Fruit fly (Drosophila melanogaster) whole organism, pupa: ENCODE results near the gene CG7840.

Experiments
- CG10348 ChIP-seq: fragments of 200-800 bp; sonication (Bioruptor generic); IDR thresholded peaks from 2 replicates; pipeline ENCODE4 v1.3.6; 2022; ENCODE audit warnings: missing biosample characterization, missing genetic modification characterization
- CG12605 ChIP-seq: fragments of 200-800 bp; sonication (Bioruptor generic); IDR thresholded peaks from 2 replicates; pipeline ENCODE4 v1.3.6; 2022; ENCODE audit warnings: missing biosample characterization, missing genetic modification characterization
- CG13204 ChIP-seq: fragments of 200-800 bp; sonication (Bioruptor generic); optimal IDR thresholded peaks from 2 replicates; lab custom pipeline; 2018; ENCODE audit warnings: missing biosample characterization, mild to moderate bottlenecking, missing genetic modification characterization, moderate library complexity
- CG14655 ChIP-seq: fragments of 200-800 bp; sonication (Bioruptor generic); optimal IDR thresholded peaks from 3 replicates; lab custom pipeline; 2017; ENCODE audit warnings: mild to moderate bottlenecking, missing biosample characterization, missing genetic modification reagents, missing genetic modification characterization
- CG15710 ChIP-seq: fragments of 200-800 bp; sonication (Bioruptor generic); optimal IDR thresholded peaks from 2 replicates; lab custom pipeline; 2018; ENCODE audit warnings: missing biosample characterization, mild to moderate bottlenecking, missing genetic modification characterization, moderate library complexity
- CG17806 ChIP-seq: fragments of 200-800 bp; sonication (Bioruptor generic); optimal IDR thresholded peaks from 2 replicates; lab custom pipeline; 2018; ENCODE audit warnings: missing biosample characterization, mild to moderate bottlenecking, missing genetic modification characterization, moderate library complexity
- CG32121 ChIP-seq: fragments of 200-800 bp; sonication (Bioruptor generic); IDR thresholded peaks from 2 replicates; pipeline ENCODE4 v1.3.6; 2022; ENCODE audit warnings: missing biosample characterization, missing genetic modification characterization
- CG34367 ChIP-seq: fragments of 200-800 bp; sonication (Bioruptor generic); optimal IDR thresholded peaks from 2 replicates; lab custom pipeline; 2018; ENCODE audit warnings: missing biosample characterization, mild to moderate bottlenecking, missing genetic modification characterization
- CG4496 ChIP-seq: fragments of 200-800 bp; sonication (Bioruptor generic); IDR thresholded peaks from 3 replicates; pipeline ENCODE4 v1.3.6; 2022; ENCODE audit warnings: missing biosample characterization, missing genetic modification characterization
- CG8159 ChIP-seq: fragments of 200-800 bp; sonication (Bioruptor generic); optimal IDR thresholded peaks from 3 replicates; lab custom pipeline; 2018; ENCODE audit warnings: missing biosample characterization, mild to moderate bottlenecking, missing genetic modification characterization, moderate library complexity
- CG8301 ChIP-seq: fragments of 200-800 bp; sonication (Bioruptor generic); optimal IDR thresholded peaks from 2 replicates; lab custom pipeline; 2018; ENCODE audit warnings: missing biosample characterization, mild to moderate bottlenecking, missing genetic modification characterization
- CG9948 ChIP-seq: fragments of 200-800 bp; sonication (Bioruptor generic); optimal IDR thresholded peaks from 2 replicates; lab custom pipeline; 2018; ENCODE audit warnings: missing biosample characterization, mild to moderate bottlenecking, missing genetic modification characterization, moderate library complexity
- D1 ChIP-seq: fragments of 200-800 bp; sonication (Bioruptor generic); optimal IDR thresholded peaks from 2 replicates; lab custom pipeline; 2018; ENCODE audit warnings: missing biosample characterization, mild to moderate bottlenecking, missing genetic modification characterization, moderate library complexity
- EcR ChIP-seq: fragments of 200-800 bp; sonication (Bioruptor generic); optimal IDR thresholded peaks from 3 replicates; lab custom pipeline; 2019; ENCODE audit warnings: missing biosample characterization, missing genetic modification characterization, mild to moderate bottlenecking, moderate library complexity, missing genetic modification reagents
- Ets98B ChIP-seq: fragments of 200-800 bp; sonication (Bioruptor generic); IDR thresholded peaks from 2 replicates; pipeline ENCODE4 v1.3.6; 2022; ENCODE audit warnings: missing biosample characterization, missing genetic modification characterization
- Pif1A ChIP-seq: fragments of 200-800 bp; sonication (Bioruptor generic); optimal IDR thresholded peaks from 3 replicates; lab custom pipeline; 2016; ENCODE audit warnings: missing biosample characterization, missing genetic modification characterization
- Pif1B ChIP-seq: fragments of 200-800 bp; sonication (Bioruptor generic); optimal IDR thresholded peaks from 3 replicates; lab custom pipeline; 2016; ENCODE audit warnings: missing biosample characterization, missing genetic modification characterization
- Snoo ChIP-seq: fragments of 200-800 bp; sonication (Bioruptor generic); optimal IDR thresholded peaks from 3 replicates; lab custom pipeline; 2017; ENCODE audit warnings: missing biosample characterization, mild to moderate bottlenecking, missing genetic modification characterization, inconsistent platforms
- fd96Ca ChIP-seq: fragments of 200-800 bp; sonication (Bioruptor generic); IDR thresholded peaks from 3 replicates; pipeline ENCODE4 v1.3.6; 2022; ENCODE audit warnings: missing biosample characterization, missing genetic modification characterization
- gl ChIP-seq: fragments of 200-800 bp; sonication (Bioruptor generic); optimal IDR thresholded peaks from 2 replicates; lab custom pipeline; 2018; ENCODE audit warnings: missing biosample characterization, mild to moderate bottlenecking, missing genetic modification characterization
- rn ChIP-seq: fragments of 200-800 bp; sonication (Bioruptor generic); IDR thresholded peaks from 2 replicates; pipeline ENCODE4 v1.3.6; 2022; ENCODE audit warnings: missing biosample characterization, missing genetic modification characterization

The CG7840 gene

DNA sequence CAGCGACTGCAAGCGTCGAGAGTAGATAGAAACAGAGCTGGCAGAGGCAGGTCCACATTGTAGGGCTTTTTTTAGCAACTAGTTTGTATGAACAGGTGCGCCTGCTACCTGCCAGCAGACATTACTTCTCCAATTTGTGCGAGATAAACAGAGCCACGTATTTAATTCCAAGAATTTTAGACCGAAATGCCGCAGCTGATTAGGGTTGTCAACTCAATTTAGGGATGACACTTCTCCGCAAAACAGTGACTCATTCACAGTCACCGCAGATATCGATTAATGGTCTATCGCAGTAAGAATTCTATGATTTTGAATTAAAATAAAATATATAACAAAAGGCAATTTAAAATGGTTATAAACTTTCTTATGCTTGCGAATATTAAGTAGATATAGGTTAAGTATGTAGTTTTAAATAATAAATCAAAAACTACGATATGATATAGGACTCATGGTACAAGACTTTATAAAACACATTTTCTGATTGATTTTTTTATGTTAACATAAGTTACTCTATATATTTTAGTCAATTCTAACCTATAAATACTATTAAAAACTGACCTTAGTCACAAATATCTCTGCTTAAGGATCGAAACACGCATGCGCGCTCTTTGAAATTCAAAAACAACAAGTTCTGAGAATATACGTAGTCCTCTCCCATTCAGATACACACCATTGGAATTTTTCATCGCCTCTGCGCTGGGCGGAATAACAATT, 2.5 kb upstream of the CG7840 start, which contains the start of the genes wol and Scgalpha:
Gene wol (minus strand): TSS at position 220 of the 714 bp plus-strand sequence.
Gene Scgalpha (plus strand): TSS at position 664 of the 714 bp plus-strand sequence.
- TF ChIP-seq CG8301 (tag; lab: Kevin White, UChicago), result no peak
- TF ChIP-seq Pif1B (GFP tag; lab: Kevin White, UChicago), result no peak
- TF ChIP-seq CG17806 (tag; lab: Kevin White, UChicago), result no peak
- no peak for TF ChIP-seq D1
- TF ChIP-seq CG34367 (tag; lab: Kevin White, UChicago), result no peak
- no peak for TF ChIP-seq CG8159 (tag; lab: Kevin White, UChicago)
- no peak for TF ChIP-seq CG32121 (GFP tag; lab: Robert Waterston, UW)
- TF ChIP-seq Snoo (tag; lab: Kevin White, UChicago), result no peak
- no peak for TF ChIP-seq Pif1A (GFP tag; lab: Kevin White, UChicago)
- TF ChIP-seq CG12605 (GFP tag; lab: Robert Waterston, UW), result no peak
- no peak for TF ChIP-seq CG9948 (tag; lab: Kevin White, UChicago)
- TF ChIP-seq gl, result no peak
- TF ChIP-seq rn (GFP tag; lab: Robert Waterston, UW), result no peak
- TF ChIP-seq Ets98B (GFP tag; lab: Robert Waterston, UW), result no peak
- TF ChIP-seq, all 21 proteins: peak for 0

DNA sequence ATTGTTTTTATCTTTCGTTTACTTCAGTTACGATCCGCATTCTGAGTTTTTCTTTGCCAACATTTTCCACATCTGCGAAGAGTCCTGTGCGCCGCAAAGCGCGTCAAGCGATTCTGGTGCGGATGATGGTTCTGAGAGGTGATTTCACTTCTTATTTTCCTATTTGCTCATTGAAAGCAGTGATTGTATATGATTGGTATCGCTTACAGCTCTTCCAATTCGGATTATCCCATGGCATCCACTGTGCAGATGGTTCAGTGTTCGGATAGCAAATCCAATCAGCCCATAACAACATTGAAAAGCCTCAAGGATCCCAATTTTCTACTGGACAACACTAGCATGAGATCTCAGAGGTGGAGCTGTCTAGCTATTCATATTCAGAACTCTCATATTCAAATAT, 751 bp upstream of the CG7840 start:
- TF ChIP-seq CG13204 (no peak), CG17806 (tag; lab: Kevin White, UChicago) (no peak), fd96Ca (GFP tag; lab: Robert Waterston, UW) (no peak)

DNA sequence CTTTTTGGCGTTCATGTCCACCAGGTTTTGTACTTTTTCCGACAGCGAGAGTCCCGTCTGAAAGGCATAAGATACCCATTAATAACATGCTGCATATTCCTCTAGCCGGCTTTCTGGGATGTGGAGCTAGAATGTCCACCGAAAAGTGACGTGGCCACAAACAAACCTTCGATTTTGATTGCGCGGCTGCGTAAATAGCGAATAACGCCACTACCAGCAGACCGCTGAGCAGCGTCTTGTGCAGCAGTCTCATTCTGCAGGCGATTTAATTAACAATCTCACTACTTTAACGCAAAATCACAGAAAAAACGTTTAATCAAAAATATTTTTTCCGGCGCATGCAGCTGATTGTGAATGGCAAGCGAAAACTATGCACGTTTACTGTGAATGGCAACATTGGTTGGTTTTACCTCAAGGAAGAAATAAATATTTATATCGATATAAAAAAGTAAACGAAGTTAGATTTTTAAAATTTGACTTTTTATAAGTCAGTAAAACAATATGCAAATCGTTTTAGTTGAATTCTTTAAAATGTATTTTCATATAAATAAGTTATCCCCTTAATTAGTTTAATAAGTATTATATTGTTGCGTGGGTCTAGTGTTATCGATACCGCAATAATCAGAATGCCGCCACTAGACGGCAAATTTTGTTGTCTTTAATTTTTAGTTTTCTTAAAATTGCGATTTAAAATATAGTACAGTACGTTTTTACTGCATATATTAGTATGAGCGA, 2.6 kb downstream of the CG7840 start, which contains the start of the genes Ostgamma and Mettl14:
Gene Ostgamma (minus strand): TSS at position 376 of the 735 bp plus-strand sequence.
Gene Mettl14 (plus strand): TSS at position 611 of the 735 bp plus-strand sequence.
- TF ChIP-seq CG14655 (GFP tag; lab: Kevin White, UChicago) (no peak), D1 (no peak), CG12605 (GFP tag; lab: Robert Waterston, UW) (no peak), CG10348 (GFP tag; lab: Robert Waterston, UW) (no peak), Snoo (tag; lab: Kevin White, UChicago) (no peak), CG9948 (tag; lab: Kevin White, UChicago) (no peak), EcR (GFP tag; lab: Kevin White, UChicago) (no peak), Pif1A (GFP tag; lab: Kevin White, UChicago) (no peak), fd96Ca (GFP tag; lab: Robert Waterston, UW) (no peak), CG8159 (tag; lab: Kevin White, UChicago) (no peak), CG34367 (tag; lab: Kevin White, UChicago) (no peak), Pif1B (GFP tag; lab: Kevin White, UChicago) (no peak), CG13204 (no peak), CG8301 (tag; lab: Kevin White, UChicago) (no peak), CG4496 (GFP tag; lab: Robert Waterston, UW) (no peak), Ets98B (GFP tag; lab: Robert Waterston, UW) (no peak), CG17806 (tag; lab: Kevin White, UChicago) (no peak), rn (GFP tag; lab: Robert Waterston, UW) (no peak), gl (no peak), CG32121 (GFP tag; lab: Robert Waterston, UW) (no peak)
- TF ChIP-seq, all 21 proteins: peak for 0

DNA sequence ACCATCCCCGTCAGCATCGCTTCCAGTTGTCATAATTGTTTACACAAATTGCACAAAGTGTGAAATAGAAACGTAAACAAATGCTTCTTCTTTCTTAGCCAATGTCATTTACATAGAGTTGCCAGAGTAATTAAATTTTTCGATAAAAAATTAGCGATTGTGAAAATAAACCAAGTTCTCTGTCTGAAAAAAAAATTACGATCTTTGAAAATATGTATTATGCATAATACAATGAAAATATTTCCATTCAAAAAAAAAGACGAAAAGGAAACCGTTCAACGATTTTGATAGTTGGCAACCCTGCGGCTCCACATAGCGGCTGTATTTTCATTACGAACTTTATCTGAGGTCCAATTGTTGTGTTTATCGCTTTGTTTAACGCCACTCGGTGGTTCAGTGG, 5.7 kb downstream of the CG7840 start, which contains the start of the genes CG7810 and CG7806:
Gene CG7810 (minus strand): TSS at position 105 of the 400 bp plus-strand sequence.
Gene CG7806 (plus strand): TSS at position 309 of the 400 bp plus-strand sequence.
- TF ChIP-seq EcR (GFP tag; lab: Kevin White, UChicago) (peak; percentile 30), CG32121 (GFP tag; lab: Robert Waterston, UW) (peak; percentile 91), CG4496 (GFP tag; lab: Robert Waterston, UW) (peak; percentile 95), CG12605 (GFP tag; lab: Robert Waterston, UW) (peak; percentile 93), CG10348 (GFP tag; lab: Robert Waterston, UW) (peak; percentile 57), Pif1A (GFP tag; lab: Kevin White, UChicago) (no peak), gl (peak; percentile 69), CG8159 (tag; lab: Kevin White, UChicago) (peak; percentile 86), Ets98B (GFP tag; lab: Robert Waterston, UW) (peak; percentile 92), CG14655 (GFP tag; lab: Kevin White, UChicago) (no peak), Snoo (tag; lab: Kevin White, UChicago) (peak; percentile 85), CG17806 (tag; lab: Kevin White, UChicago) (peak; percentile 87), CG34367 (tag; lab: Kevin White, UChicago) (peak; percentile 87), CG15710 (peak; percentile 86), CG13204 (no peak), rn (GFP tag; lab: Robert Waterston, UW) (peak; percentile 45; the same call in 1 of the 2 replicates), fd96Ca (GFP tag; lab: Robert Waterston, UW) (peak; percentile 62; the same call in 2 of the 3 replicates), CG8301 (tag; lab: Kevin White, UChicago) (no peak), Pif1B (GFP tag; lab: Kevin White, UChicago) (no peak), D1 (no peak), CG9948 (tag; lab: Kevin White, UChicago) (peak; percentile 81)

DNA sequence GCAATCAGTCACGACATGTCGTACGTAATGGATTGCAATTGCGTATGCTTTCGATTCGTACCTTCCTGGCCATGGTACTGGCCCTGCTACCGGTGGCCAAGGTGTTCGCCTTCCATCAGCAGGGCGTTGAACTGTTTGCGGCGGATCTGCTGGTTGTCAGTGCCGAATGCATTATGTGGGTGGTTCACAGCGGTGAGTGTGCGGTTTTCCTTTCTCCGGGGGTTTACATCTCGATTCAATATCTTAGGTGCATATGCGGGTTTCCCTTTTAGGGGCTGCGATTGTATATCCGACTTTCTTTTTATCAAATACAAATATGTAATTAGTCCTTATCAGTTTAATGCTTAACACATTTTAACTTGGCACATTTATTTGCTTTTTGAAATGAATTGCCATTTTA, 6.4 kb downstream of the CG7840 start:
- TF ChIP-seq CG13204 (no peak), EcR (GFP tag; lab: Kevin White, UChicago) (peak; percentile 32)
